Fruit fly (Drosophila melanogaster) whole organism, embryonic: ENCODE measurements around the gene CAH1.

Source experiments
- Abd-B ChIP-seq: fragments of 200-800 bp; sonication (Bioruptor generic); optimal IDR thresholded peaks from 2 replicates; lab custom pipeline; 2018; ENCODE audit warnings: missing biosample characterization, mild to moderate bottlenecking, missing genetic modification characterization, moderate library complexity
- Aef1 ChIP-seq: fragments of 200-800 bp; sonication (Bioruptor generic); IDR thresholded peaks from 3 replicates; pipeline ENCODE4 v1.3.6; 2022; ENCODE audit warnings: missing biosample characterization, missing genetic modification characterization
- BEAF-32 ChIP-seq: fragments of 200-800 bp; sonication (Bioruptor generic); optimal IDR thresholded peaks from 3 replicates; lab custom pipeline; 2017; ENCODE audit warnings: missing biosample characterization, missing genetic modification characterization, mild to moderate bottlenecking, moderate library complexity, missing genetic modification reagents
- CG10267 ChIP-seq: fragments of 200-800 bp; sonication (Bioruptor generic); optimal IDR thresholded peaks from 2 replicates; lab custom pipeline; 2018; ENCODE audit warnings: missing biosample characterization, mild to moderate bottlenecking, missing genetic modification characterization, moderate library complexity
- CG10654 ChIP-seq: fragments of 200-800 bp; sonication (Bioruptor generic); optimal IDR thresholded peaks from 2 replicates; lab custom pipeline; 2016; ENCODE audit warnings: missing biosample characterization, missing genetic modification characterization
- CG12769 ChIP-seq: fragments of 200-800 bp; sonication (Bioruptor generic); optimal IDR thresholded peaks from 2 replicates; lab custom pipeline; 2019; ENCODE audit warnings: missing biosample characterization, mild to moderate bottlenecking, missing genetic modification characterization, moderate library complexity
- CG14710 ChIP-seq: fragments of 200-800 bp; sonication (Bioruptor generic); optimal IDR thresholded peaks from 3 replicates; lab custom pipeline; 2019; ENCODE audit warnings: missing biosample characterization, mild to moderate bottlenecking, missing genetic modification characterization, moderate library complexity
- CG16813 ChIP-seq: fragments of 200-800 bp; sonication (Bioruptor generic); IDR thresholded peaks from 3 replicates; pipeline ENCODE4 v1.3.6; 2022; ENCODE audit warnings: missing biosample characterization, missing genetic modification characterization; ENCODE audit not compliant: partially characterized antibody
- CG17328 ChIP-seq: fragments of 200-800 bp; sonication (Bioruptor generic); IDR thresholded peaks from 2 replicates; pipeline ENCODE4 v1.3.6; 2022; ENCODE audit warnings: missing biosample characterization, missing genetic modification characterization
- CG17359 ChIP-seq: fragments of 200-800 bp; sonication (Bioruptor generic); optimal IDR thresholded peaks from 3 replicates; lab custom pipeline; 2018; ENCODE audit warnings: missing biosample characterization, mild to moderate bottlenecking, missing genetic modification characterization, moderate library complexity
- CG17829 ChIP-seq: fragments of 200-800 bp; optimal IDR thresholded peaks from 2 replicates; lab custom pipeline; 2019; ENCODE audit warnings: missing biosample characterization, mild to moderate bottlenecking, missing genetic modification characterization, moderate library complexity
- CG30020 ChIP-seq: fragments of 200-800 bp; optimal IDR thresholded peaks from 2 replicates; lab custom pipeline; 2019; ENCODE audit warnings: missing biosample characterization, mild to moderate bottlenecking, missing genetic modification characterization, moderate library complexity
- CG30431 ChIP-seq: fragments of 200-800 bp; sonication (Bioruptor generic); optimal IDR thresholded peaks from 2 replicates; lab custom pipeline; 2017; ENCODE audit warnings: missing biosample characterization, missing genetic modification characterization
- CG3163 ChIP-seq: fragments of 200-800 bp; sonication (Bioruptor generic); optimal IDR thresholded peaks from 3 replicates; lab custom pipeline; 2016; ENCODE audit warnings: missing biosample characterization, missing genetic modification characterization
- CG34376 ChIP-seq: fragments of 200-800 bp; sonication (Bioruptor generic); optimal IDR thresholded peaks from 2 replicates; lab custom pipeline; 2018; ENCODE audit warnings: missing biosample characterization, mild to moderate bottlenecking, missing genetic modification characterization
- CG34422 ChIP-seq: fragments of 200-800 bp; sonication (Bioruptor generic); IDR thresholded peaks from 3 replicates; pipeline ENCODE4 v1.3.6; 2022; ENCODE audit warnings: missing biosample characterization, missing genetic modification characterization
- CG4424 ChIP-seq: fragments of 200-800 bp; sonication (Bioruptor generic); optimal IDR thresholded peaks from 3 replicates; lab custom pipeline; 2016; ENCODE audit warnings: missing biosample characterization, missing genetic modification characterization
- CG6765 ChIP-seq: fragments of 200-800 bp; sonication (Bioruptor generic); optimal IDR thresholded peaks from 3 replicates; lab custom pipeline; 2017; ENCODE audit warnings: missing biosample characterization, mild to moderate bottlenecking, missing genetic modification characterization
- CG6791 ChIP-seq: fragments of 200-800 bp; sonication (Bioruptor generic); IDR thresholded peaks from 3 replicates; pipeline ENCODE4 v1.3.6; 2022; ENCODE audit warnings: missing biosample characterization, missing genetic modification characterization; ENCODE audit not compliant: partially characterized antibody
- CG6813 ChIP-seq: fragments of 200-800 bp; sonication (Bioruptor generic); optimal IDR thresholded peaks from 2 replicates; lab custom pipeline; 2017; ENCODE audit warnings: missing biosample characterization, missing genetic modification characterization, mild to moderate bottlenecking, moderate library complexity, missing genetic modification reagents
- CG7357 ChIP-seq: fragments of 200-800 bp; sonication (Bioruptor generic); IDR thresholded peaks from 3 replicates; pipeline ENCODE4 v1.3.6; 2022; ENCODE audit warnings: missing biosample characterization, missing genetic modification characterization
- CG9797 ChIP-seq: fragments of 200-800 bp; sonication (Bioruptor generic); optimal IDR thresholded peaks from 3 replicates; lab custom pipeline; 2018; ENCODE audit warnings: missing biosample characterization, mild to moderate bottlenecking, missing genetic modification characterization
- Dp ChIP-seq: fragments of 200-800 bp; sonication (Bioruptor generic); optimal IDR thresholded peaks from 2 replicates; lab custom pipeline; 2018; ENCODE audit warnings: missing biosample characterization, mild to moderate bottlenecking, missing genetic modification characterization, moderate library complexity
- E2f2 ChIP-seq: fragments of 200-800 bp; sonication (Bioruptor generic); IDR thresholded peaks from 2 replicates; pipeline ENCODE4 v1.3.6; 2022; ENCODE audit warnings: missing biosample characterization, missing genetic modification characterization
- MBD-R2 ChIP-seq: fragments of 200-800 bp; sonication (Bioruptor generic); IDR thresholded peaks from 2 replicates; pipeline ENCODE4 v1.3.6; 2022; ENCODE audit warnings: missing biosample characterization, missing genetic modification characterization
- Myb ChIP-seq: fragments of 200-800 bp; sonication (Bioruptor generic); optimal IDR thresholded peaks from 2 replicates; lab custom pipeline; 2016; ENCODE audit warnings: missing biosample characterization, missing genetic modification characterization
- Pdp1 ChIP-seq, 2 experiments: fragments of 200-800 bp; sonication (Bioruptor generic); optimal IDR thresholded peaks; 3 replicates each; lab custom pipeline; 2016; ENCODE audit warnings: missing biosample characterization in 2 of 2, missing genetic modification characterization in 2 of 2, mild to moderate bottlenecking in 1 of 2, moderate library complexity in 1 of 2
- Xrp1 ChIP-seq: fragments of 200-800 bp; sonication (Bioruptor generic); IDR thresholded peaks from 2 replicates; pipeline ENCODE4 v1.3.6; 2022; ENCODE audit warnings: missing biosample characterization, missing genetic modification characterization
- abd-A ChIP-seq: fragments of 200-800 bp; sonication (Bioruptor generic); optimal IDR thresholded peaks from 3 replicates; lab custom pipeline; 2019; ENCODE audit warnings: missing biosample characterization, mild to moderate bottlenecking, missing genetic modification characterization, moderate library complexity
- da ChIP-seq: fragments of 200-800 bp; sonication (Bioruptor generic); optimal IDR thresholded peaks from 2 replicates; lab custom pipeline; 2016; ENCODE audit warnings: missing biosample characterization, missing genetic modification characterization
- gfzf ChIP-seq: fragments of 200-800 bp; sonication (Bioruptor generic); optimal IDR thresholded peaks from 2 replicates; lab custom pipeline; 2016; ENCODE audit warnings: missing biosample characterization, mild to moderate bottlenecking, missing genetic modification characterization, moderate library complexity
- phol ChIP-seq: fragments of 200-800 bp; sonication (Bioruptor generic); optimal IDR thresholded peaks from 3 replicates; lab custom pipeline; 2018; ENCODE audit warnings: missing biosample characterization, mild to moderate bottlenecking, missing genetic modification characterization, moderate library complexity
- pzg ChIP-seq: fragments of 200-800 bp; sonication (Bioruptor generic); optimal IDR thresholded peaks from 3 replicates; lab custom pipeline; 2018; ENCODE audit warnings: missing biosample characterization, mild to moderate bottlenecking, missing genetic modification characterization, moderate library complexity
- sna ChIP-seq: fragments of 200-800 bp; sonication (Bioruptor generic); IDR thresholded peaks from 2 replicates; pipeline ENCODE4 v1.3.6; 2022; ENCODE audit warnings: missing biosample characterization, missing genetic modification characterization; ENCODE audit not compliant: partially characterized antibody
- so ChIP-seq: fragments of 200-800 bp; sonication (Bioruptor generic); IDR thresholded peaks from 3 replicates; pipeline ENCODE4 v1.3.6; 2022; ENCODE audit warnings: missing biosample characterization, missing genetic modification characterization
- stc ChIP-seq: fragments of 200-800 bp; sonication (Bioruptor generic); IDR thresholded peaks from 2 replicates; pipeline ENCODE4 v1.3.6; 2022; ENCODE audit warnings: missing biosample characterization, missing genetic modification characterization
- stwl ChIP-seq: fragments of 200-800 bp; sonication (Bioruptor generic); optimal IDR thresholded peaks from 3 replicates; lab custom pipeline; 2018; ENCODE audit warnings: missing biosample characterization, mild to moderate bottlenecking, missing genetic modification characterization, moderate library complexity
- tap ChIP-seq: fragments of 200-800 bp; optimal IDR thresholded peaks from 3 replicates; lab custom pipeline; 2019; ENCODE audit warnings: missing biosample characterization, mild to moderate bottlenecking, missing genetic modification characterization, moderate library complexity
- trem ChIP-seq: fragments of 200-800 bp; optimal IDR thresholded peaks from 3 replicates; lab custom pipeline; 2019; ENCODE audit warnings: missing biosample characterization, mild to moderate bottlenecking, missing genetic modification characterization, moderate library complexity

CAH1 gene

DNA sequence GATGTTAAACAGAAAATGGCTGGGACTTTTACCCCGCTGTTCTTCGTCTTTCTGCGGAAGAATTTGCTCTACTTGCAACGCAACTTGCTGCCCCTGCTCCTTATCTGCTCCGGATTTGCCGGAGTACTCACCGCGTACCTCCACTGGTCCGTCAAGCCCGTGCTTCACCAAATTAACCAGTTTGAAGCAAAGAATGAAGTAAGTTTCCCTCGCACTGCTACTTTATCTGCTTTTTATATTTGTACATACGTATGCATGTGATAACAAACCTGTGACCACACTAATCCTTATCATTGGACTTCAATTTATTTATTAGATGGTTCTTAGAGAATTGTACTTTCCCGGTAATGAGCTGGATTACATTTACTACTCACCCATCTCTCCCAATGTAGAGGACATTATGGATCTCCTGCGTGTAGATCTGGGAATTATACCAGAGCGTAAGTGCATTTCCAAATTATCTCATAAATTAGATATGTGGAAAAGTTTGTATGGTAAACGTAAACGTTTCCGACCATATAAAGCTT, 19.2 kb upstream of the CAH1 start, which contains the start of gene CG16890 (continued):
- TF ChIP-seq stc (GFP tag; lab: Robert Waterston, UW) (no peak), Aef1 (GFP tag; lab: Robert Waterston, UW) (no peak), CG16813 (GFP tag; lab: Robert Waterston, UW) (no peak), CG6791 (GFP tag; lab: Robert Waterston, UW) (peak; percentile 50; the same call in 1 of the 3 replicates), CG34422 (GFP tag; lab: Robert Waterston, UW) (peak; percentile 6; the same call in 1 of the 3 replicates), CG17328 (GFP tag; lab: Robert Waterston, UW) (no peak), Xrp1 (no peak), so (GFP tag; lab: Robert Waterston, UW) (no peak), CG6813 (GFP tag; lab: Kevin White, UChicago) (no peak), tap (tag; lab: Kevin White, UChicago) (no peak), CG4424 (no peak), CG34376 (GFP tag; lab: Kevin White, UChicago) (peak; percentile 73), pzg (GFP tag; lab: Kevin White, UChicago) (peak; percentile 7), CG7357 (GFP tag; lab: Robert Waterston, UW) (no peak), abd-A (tag; lab: Kevin White, UChicago) (no peak), Pdp1 (GFP tag; optimal IDR thresholded peaks at IDR 0.05; lab: Kevin White, UChicago) (peak in 1 of 2 experiments; percentile 14), da (GFP tag; lab: Kevin White, UChicago) (no peak), CG6765 (GFP tag; lab: Kevin White, UChicago) (no peak), CG3163 (no peak), CG10654 (GFP tag; lab: Kevin White, UChicago) (no peak)

DNA sequence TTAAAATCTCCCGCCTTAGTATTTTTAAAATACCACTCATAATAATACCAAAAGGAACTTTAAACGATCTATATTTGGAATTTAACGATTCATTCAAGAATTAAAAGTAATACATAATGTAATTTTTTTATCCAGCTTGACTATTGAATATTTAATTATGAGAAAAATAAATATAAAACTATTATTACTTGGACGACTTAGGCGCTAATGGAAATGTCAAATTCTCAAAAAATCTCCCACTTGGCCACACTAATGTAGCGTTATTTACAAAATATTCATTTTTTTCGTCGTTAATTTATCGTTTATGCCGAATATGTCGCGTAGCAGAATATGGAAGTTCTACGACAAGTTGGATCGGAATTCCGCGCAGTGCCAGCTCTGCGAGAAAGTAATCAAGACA, 12.7 kb upstream of the CAH1 start, which contains the start of gene CG16863:
Gene CG16863, plus strand, starts transcription at position 245 of the 400 bp plus-strand sequence.
- TF ChIP-seq E2f2 (GFP tag; lab: Robert Waterston, UW) (peak; percentile 82), CG9797 (GFP tag; lab: Kevin White, UChicago) (peak; percentile 51), MBD-R2 (GFP tag; lab: Robert Waterston, UW) (0 out of 2 replicates have a peak, but pooled peaks have one; percentile 38), phol (tag; lab: Kevin White, UChicago) (peak; percentile 2), stwl (peak; percentile 47), pzg (GFP tag; lab: Kevin White, UChicago) (peak; percentile 28), gfzf (peak; percentile 66), sna (GFP tag; lab: Robert Waterston, UW) (no peak), CG14710 (tag; lab: Kevin White, UChicago) (peak; percentile 33), CG12769 (tag; lab: Kevin White, UChicago) (no peak), trem (tag; lab: Kevin White, UChicago) (peak; percentile 28), BEAF-32 (GFP tag; lab: Kevin White, UChicago) (peak; percentile 14), Abd-B (GFP tag; lab: Kevin White, UChicago) (no peak), Dp (peak; percentile 73), CG30431 (GFP tag; lab: Kevin White, UChicago) (no peak), CG10267 (peak; percentile 75), CG17359 (tag; lab: Kevin White, UChicago) (peak; percentile 49), Myb (GFP tag; lab: Kevin White, UChicago) (peak; percentile 56), CG30020 (tag; lab: Kevin White, UChicago) (no peak), CG17829 (peak; percentile 17)
